Worm (Caenorhabditis elegans): ENCODE results near the gene F39G3.2.

- no peak for TF ChIP-seq R02D3.7 (tag; optimal IDR thresholded peaks at IDR 0.05)
- TF ChIP-seq ceh-82 (tag; optimal IDR thresholded peaks at IDR 0.05): no peak
- no peak for TF ChIP-seq elt-3 (tag; optimal IDR thresholded peaks at IDR 0.05)
- no peak for TF ChIP-seq pha-4 (tag; optimal IDR thresholded peaks at IDR 0.05)
- no peak for TF ChIP-seq lin-15B (tag; optimal IDR thresholded peaks at IDR 0.05)
- TF ChIP-seq nhr-12 (tag; optimal IDR thresholded peaks at IDR 0.05): no peak
- TF ChIP-seq nhr-11 (tag; optimal IDR thresholded peaks at IDR 0.05): no peak
- no peak for TF ChIP-seq unc-39 (tag; optimal IDR thresholded peaks at IDR 0.05)
- TF ChIP-seq nhr-76 (tag; optimal IDR thresholded peaks at IDR 0.05): no peak
- TF ChIP-seq lin-39 (tag; optimal IDR thresholded peaks at IDR 0.05): no peak
These were observed 17.1 kb downstream of the F39G3.2 start for ce11 chrV:4754684-4755211.
